Worm (Caenorhabditis elegans): ENCODE data around the gene F37C12.18.

The F37C12.18 gene

ce11 chrIII:7181822-7182221 lies 13.4 kb downstream of the F37C12.18 start, which contains the start of gene epg-4:
epg-4 (plus strand) TSS chrIII:7182167.
- TF ChIP-seq zag-1 (tag; optimal IDR thresholded peaks at IDR 0.05) (no peak), ama-1 (optimal IDR thresholded peaks at IDR 0.05) (no peak), fkh-2 (tag; optimal IDR thresholded peaks at IDR 0.05) (no peak), nhr-12 (tag; optimal IDR thresholded peaks at IDR 0.05) (no peak), pqm-1 (tag; optimal IDR thresholded peaks at IDR 0.05) (peak; percentile 32), ceh-28 (tag; optimal IDR thresholded peaks at IDR 0.05) (no peak), egl-27 (tag; optimal IDR thresholded peaks at IDR 0.05) (no peak), ceh-82 (tag; optimal IDR thresholded peaks at IDR 0.05) (no peak), ZK546.5 (tag; optimal IDR thresholded peaks at IDR 0.05) (no peak), ztf-11 (tag; optimal IDR thresholded peaks at IDR 0.05) (no peak), nhr-76 (tag; optimal IDR thresholded peaks at IDR 0.05) (no peak), fkh-10 (GFP tag; optimal IDR thresholded peaks at IDR 0.05) (no peak), ztf-4 (tag; optimal IDR thresholded peaks at IDR 0.05) (no peak), eor-1 (tag; optimal IDR thresholded peaks at IDR 0.05) (no peak), daf-12 (tag; optimal IDR thresholded peaks at IDR 0.05) (no peak), tbx-2 (tag; optimal IDR thresholded peaks at IDR 0.05) (no peak), elt-3 (tag; optimal IDR thresholded peaks at IDR 0.05) (no peak), unc-39 (tag; optimal IDR thresholded peaks at IDR 0.05) (no peak), lsy-12 (tag; optimal IDR thresholded peaks at IDR 0.05) (no peak), elt-1 (tag; optimal IDR thresholded peaks at IDR 0.05) (no peak), sea-2 (GFP tag; optimal IDR thresholded peaks at IDR 0.05) (no peak), mdl-1 (tag; optimal IDR thresholded peaks at IDR 0.05) (no peak), mml-1 (tag; optimal IDR thresholded peaks at IDR 0.05) (no peak), aly-2 (tag; optimal IDR thresholded peaks at IDR 0.05) (no peak), R02D3.7 (tag; optimal IDR thresholded peaks at IDR 0.05) (no peak), nhr-11 (tag; optimal IDR thresholded peaks at IDR 0.05) (no peak), lin-39 (tag; optimal IDR thresholded peaks at IDR 0.05) (peak; percentile 53), jun-1 (tag; optimal IDR thresholded peaks at IDR 0.05) (no peak), elt-2 (tag; optimal IDR thresholded peaks at IDR 0.05) (peak; percentile 7), pha-4 (tag; optimal IDR thresholded peaks at IDR 0.05) (peak; percentile 60), nhr-237 (tag; optimal IDR thresholded peaks at IDR 0.05) (no peak), nfya-1 (tag; optimal IDR thresholded peaks at IDR 0.05; ENCODE audit: insufficient read depth) (peak; percentile 48), skn-1 (tag; optimal IDR thresholded peaks at IDR 0.05) (no peak), hmg-11 (tag; optimal IDR thresholded peaks at IDR 0.05) (peak; percentile 63), nhr-43 (tag; optimal IDR thresholded peaks at IDR 0.05; ENCODE audit: poor library complexity, severe bottlenecking) (no peak), lin-15B (tag; optimal IDR thresholded peaks at IDR 0.05) (peak; percentile 66), unc-62 (GFP tag; optimal IDR thresholded peaks at IDR 0.05) (no peak), ceh-9 (tag; optimal IDR thresholded peaks at IDR 0.05) (no peak), fos-1 (tag; optimal IDR thresholded peaks at IDR 0.05) (no peak), snpc-4 (tag; optimal IDR thresholded peaks at IDR 0.05) (peak; percentile 42), nhr-23 (tag; optimal IDR thresholded peaks at IDR 0.05) (no peak), egl-5 (tag; optimal IDR thresholded peaks at IDR 0.05) (no peak)

- TF ChIP-seq ceh-82 (tag; optimal IDR thresholded peaks at IDR 0.05) (no peak), ama-1 (optimal IDR thresholded peaks at IDR 0.05) (peak; percentile 66), pha-4 (tag; optimal IDR thresholded peaks at IDR 0.05) (no peak), snpc-4 (tag; optimal IDR thresholded peaks at IDR 0.05) (no peak), nhr-67 (tag; optimal IDR thresholded peaks at IDR 0.05) (no peak), daf-12 (tag; optimal IDR thresholded peaks at IDR 0.05) (no peak), nhr-76 (tag; optimal IDR thresholded peaks at IDR 0.05) (no peak), sea-2 (GFP tag; optimal IDR thresholded peaks at IDR 0.05) (no peak)
These were observed 14.6 kb downstream of the F37C12.18 start, which contains the start of gene ndab-2 for ce11 chrIII:7180613-7181012. ndab-2 (plus strand) TSS chrIII:7180752.

All from whole organism, L3 larva.